Fruit fly (Drosophila melanogaster): ENCODE measurements around the gene CG17344.

Gene CG17344

dm6 chr2L:19101744-19102143, at the start of gene CG17344, which contains the start of gene CG43731:
Gene CG17344 (plus strand): TSS chr2L:19102044.
Gene CG43731 (plus strand): TSS chr2L:19102044.
- TF ChIP-seq CG14655 (GFP tag; optimal IDR thresholded peaks at IDR 0.05) = no peak
- no peak for TF ChIP-seq CG4496 (GFP tag; IDR thresholded peaks at IDR 0.05)
- TF ChIP-seq CG10348 (GFP tag; IDR thresholded peaks at IDR 0.05) = no peak
- TF ChIP-seq CG13204 (GFP tag; optimal IDR thresholded peaks at IDR 0.05) = no peak
- TF ChIP-seq CG9948 (tag; optimal IDR thresholded peaks at IDR 0.05) = no peak
- no peak for TF ChIP-seq CG15710 (tag; optimal IDR thresholded peaks at IDR 0.05)

DNA sequence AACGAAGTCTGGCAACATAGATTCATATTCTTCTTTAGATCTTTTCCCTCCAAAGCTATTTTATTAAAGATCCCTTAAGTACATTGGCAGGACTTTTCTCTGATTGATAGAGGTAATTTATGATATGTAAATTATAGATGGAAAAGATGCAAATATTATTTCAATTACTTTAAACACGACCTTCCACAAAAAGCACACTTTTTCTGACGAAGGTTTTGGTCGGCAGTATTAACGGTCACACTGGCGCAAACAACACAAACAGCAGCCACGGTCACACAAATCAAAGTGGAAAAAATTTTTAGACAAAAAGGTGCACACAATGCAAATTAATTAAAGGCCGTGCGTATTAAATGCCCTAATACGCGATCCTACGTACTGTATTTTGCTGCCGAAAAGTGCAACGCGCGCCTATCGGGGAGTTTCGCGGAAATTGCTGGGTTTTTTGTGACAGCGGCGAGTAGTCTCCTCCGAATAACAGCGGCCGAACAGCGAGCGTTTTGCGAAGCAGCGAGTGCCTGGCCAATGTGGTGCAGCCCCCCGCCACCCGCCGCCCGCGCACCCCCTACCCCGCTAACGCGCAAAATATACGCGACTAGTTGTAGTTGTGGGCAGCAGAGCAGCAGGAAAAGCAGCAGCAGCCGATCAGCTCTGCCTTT, 47.9 kb upstream of the CG17344 start, which contains the start of gene CG10492:
CG10492 (plus strand) TSS at position 219 of the 656 bp plus-strand sequence.
- peak; percentile 31; the same call in 2 of the 3 replicates for TF ChIP-seq CG4496 (GFP tag; IDR thresholded peaks at IDR 0.05)
- TF ChIP-seq CG34367 (tag; optimal IDR thresholded peaks at IDR 0.05) = no peak

- TF ChIP-seq CG14655 (GFP tag; optimal IDR thresholded peaks at IDR 0.05) = no peak
- no peak for TF ChIP-seq CG10348 (GFP tag; IDR thresholded peaks at IDR 0.05)
- TF ChIP-seq CG9948 (tag; optimal IDR thresholded peaks at IDR 0.05) = no peak
- TF ChIP-seq CG15710 (tag; optimal IDR thresholded peaks at IDR 0.05) = no peak
- no peak for TF ChIP-seq Pif1A (GFP tag; optimal IDR thresholded peaks at IDR 0.05)
- TF ChIP-seq Pif1B (GFP tag; optimal IDR thresholded peaks at IDR 0.05) = no peak
- TF ChIP-seq CG13204 (GFP tag; optimal IDR thresholded peaks at IDR 0.05) = no peak
- TF ChIP-seq Snoo (tag; optimal IDR thresholded peaks at IDR 0.05) = no peak
- no peak for TF ChIP-seq CG4496 (GFP tag; IDR thresholded peaks at IDR 0.05)
These were observed 47.3 kb upstream of the CG17344 start for dm6 chr2L:19054516-19054887.

- TF ChIP-seq CG32121 (GFP tag; IDR thresholded peaks at IDR 0.05) = no peak
- TF ChIP-seq Pif1B (GFP tag; optimal IDR thresholded peaks at IDR 0.05) = no peak
These were observed 44.0 kb upstream of the CG17344 start for dm6 chr2L:19057799-19058198.

DNA sequence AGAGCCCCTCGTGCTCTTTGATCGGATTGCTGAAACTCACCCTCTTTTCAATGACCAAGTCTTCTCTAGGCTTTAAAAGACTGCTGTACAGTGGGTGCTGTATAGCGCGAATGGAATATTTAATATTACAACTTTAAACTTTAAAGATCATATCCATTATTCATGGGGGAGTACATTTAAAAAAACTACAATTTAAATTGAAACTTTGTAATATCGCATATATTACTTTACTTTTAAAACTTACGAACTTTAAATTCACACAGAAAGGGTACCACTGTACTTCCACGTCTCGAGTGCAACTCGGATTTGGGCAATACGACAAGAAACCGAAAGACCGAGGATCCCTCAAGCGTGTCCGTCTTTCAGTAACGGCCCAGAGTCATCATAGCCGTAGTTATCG, 42.9 kb upstream of the CG17344 start, which contains the start of gene Phlpp:
Phlpp (plus strand) TSS at position 214 of the 400 bp plus-strand sequence.
- peak; percentile 69 for TF ChIP-seq Ets98B (GFP tag; IDR thresholded peaks at IDR 0.05)
- no peak for TF ChIP-seq D1 (tag; optimal IDR thresholded peaks at IDR 0.05)
- peak; percentile 38; the same call in 1 of the 3 replicates for TF ChIP-seq CG4496 (GFP tag; IDR thresholded peaks at IDR 0.05)
- TF ChIP-seq CG15710 (tag; optimal IDR thresholded peaks at IDR 0.05) = no peak
- TF ChIP-seq Pif1B (GFP tag; optimal IDR thresholded peaks at IDR 0.05) = no peak
- no peak for TF ChIP-seq gl (tag; optimal IDR thresholded peaks at IDR 0.05)
- peak; percentile 40 for TF ChIP-seq CG9948 (tag; optimal IDR thresholded peaks at IDR 0.05)
- no peak for TF ChIP-seq rn (GFP tag; IDR thresholded peaks at IDR 0.05)
- no peak for TF ChIP-seq CG12605 (GFP tag; IDR thresholded peaks at IDR 0.05)
- TF ChIP-seq CG32121 (GFP tag; IDR thresholded peaks at IDR 0.05) = peak; percentile 69
- TF ChIP-seq CG34367 (tag; optimal IDR thresholded peaks at IDR 0.05) = peak; percentile 1
- TF ChIP-seq CG8159 (tag; optimal IDR thresholded peaks at IDR 0.05) = peak; percentile 53
- peak; percentile 50 for TF ChIP-seq CG17806 (tag; optimal IDR thresholded peaks at IDR 0.05)
- TF ChIP-seq CG14655 (GFP tag; optimal IDR thresholded peaks at IDR 0.05) = no peak
- no peak for TF ChIP-seq EcR (GFP tag; optimal IDR thresholded peaks at IDR 0.05)
- no peak for TF ChIP-seq CG10348 (GFP tag; IDR thresholded peaks at IDR 0.05)
- no peak for TF ChIP-seq CG8301 (tag; optimal IDR thresholded peaks at IDR 0.05)
- TF ChIP-seq Snoo (tag; optimal IDR thresholded peaks at IDR 0.05) = no peak
- no peak for TF ChIP-seq CG13204 (GFP tag; optimal IDR thresholded peaks at IDR 0.05)
- TF ChIP-seq Pif1A (GFP tag; optimal IDR thresholded peaks at IDR 0.05) = no peak
- 0 out of 3 replicates have a peak, but pooled peaks have one; percentile 5 for TF ChIP-seq fd96Ca (GFP tag; IDR thresholded peaks at IDR 0.05)

- TF ChIP-seq CG32121 (GFP tag; IDR thresholded peaks at IDR 0.05) (no peak), Ets98B (GFP tag; IDR thresholded peaks at IDR 0.05) (no peak), CG34367 (tag; optimal IDR thresholded peaks at IDR 0.05) (no peak), EcR (GFP tag; optimal IDR thresholded peaks at IDR 0.05) (no peak), Snoo (tag; optimal IDR thresholded peaks at IDR 0.05) (no peak), Pif1B (GFP tag; optimal IDR thresholded peaks at IDR 0.05) (no peak), CG12605 (GFP tag; IDR thresholded peaks at IDR 0.05) (no peak), rn (GFP tag; IDR thresholded peaks at IDR 0.05) (no peak), Pif1A (GFP tag; optimal IDR thresholded peaks at IDR 0.05) (no peak), CG15710 (tag; optimal IDR thresholded peaks at IDR 0.05) (no peak), CG14655 (GFP tag; optimal IDR thresholded peaks at IDR 0.05) (no peak), CG17806 (tag; optimal IDR thresholded peaks at IDR 0.05) (no peak), CG8301 (tag; optimal IDR thresholded peaks at IDR 0.05) (no peak), fd96Ca (GFP tag; IDR thresholded peaks at IDR 0.05) (no peak), gl (tag; optimal IDR thresholded peaks at IDR 0.05) (no peak), CG9948 (tag; optimal IDR thresholded peaks at IDR 0.05) (no peak), D1 (tag; optimal IDR thresholded peaks at IDR 0.05) (no peak)
These were observed 38.7 kb upstream of the CG17344 start, which contains the start of gene Dus4 for dm6 chr2L:19063090-19063692. Gene Dus4 (plus strand): TSS chr2L:19063295.
